Fruit fly (Drosophila melanogaster) whole organism, embryonic: Measurements from ENCODE around the gene Gli.

Experiments
- Ada2b ChIP-seq: fragments of 200-800 bp; sonication (Bioruptor generic); IDR thresholded peaks from 2 replicates; pipeline ENCODE4 v1.3.6; 2022; ENCODE audit warnings: missing biosample characterization, missing genetic modification characterization
- Aef1 ChIP-seq: fragments of 200-800 bp; sonication (Bioruptor generic); IDR thresholded peaks from 3 replicates; pipeline ENCODE4 v1.3.6; 2022; ENCODE audit warnings: missing biosample characterization, missing genetic modification characterization
- Atf3 ChIP-seq: fragments of 200-800 bp; sonication (Bioruptor generic); optimal IDR thresholded peaks from 3 replicates; lab custom pipeline; 2016; ENCODE audit warnings: missing biosample characterization, missing genetic modification characterization
- B-H2 ChIP-seq: fragments of 200-800 bp; sonication (Bioruptor generic); optimal IDR thresholded peaks from 2 replicates; lab custom pipeline; 2018; ENCODE audit warnings: missing biosample characterization, mild to moderate bottlenecking, missing genetic modification characterization
- CG1024 ChIP-seq: fragments of 200-800 bp; sonication (Bioruptor generic); IDR thresholded peaks from 2 replicates; pipeline ENCODE4 v1.3.6; 2022; ENCODE audit warnings: missing biosample characterization, missing genetic modification characterization
- CG10274 ChIP-seq: fragments of 200-800 bp; sonication (Bioruptor generic); optimal IDR thresholded peaks from 3 replicates; lab custom pipeline; 2017; ENCODE audit warnings: missing biosample characterization, mild to moderate bottlenecking, missing genetic modification characterization
- CG10543 ChIP-seq: fragments of 200-800 bp; sonication (Bioruptor generic); optimal IDR thresholded peaks from 3 replicates; lab custom pipeline; 2017; ENCODE audit warnings: missing biosample characterization, mild to moderate bottlenecking, missing genetic modification characterization, moderate library complexity
- CG10654 ChIP-seq: fragments of 200-800 bp; sonication (Bioruptor generic); optimal IDR thresholded peaks from 2 replicates; lab custom pipeline; 2016; ENCODE audit warnings: missing biosample characterization, missing genetic modification characterization
- CG11695 ChIP-seq: fragments of 200-800 bp; sonication (Bioruptor generic); IDR thresholded peaks from 3 replicates; pipeline ENCODE4 v1.3.6; 2022; ENCODE audit warnings: missing biosample characterization, missing genetic modification characterization
- CG11696 ChIP-seq: fragments of 200-800 bp; sonication (Bioruptor generic); IDR thresholded peaks from 2 replicates; pipeline ENCODE4 v1.3.6; 2022; ENCODE audit warnings: missing biosample characterization, missing genetic modification characterization
- CG12219 ChIP-seq: fragments of 200-800 bp; sonication (Bioruptor generic); optimal IDR thresholded peaks from 3 replicates; lab custom pipeline; 2018; ENCODE audit warnings: missing biosample characterization, mild to moderate bottlenecking, missing genetic modification characterization
- CG12659 ChIP-seq: fragments of 200-800 bp; sonication (Bioruptor generic); optimal IDR thresholded peaks from 3 replicates; lab custom pipeline; 2017; ENCODE audit warnings: mild to moderate bottlenecking, missing biosample characterization, missing genetic modification reagents, missing genetic modification characterization
- CG12744 ChIP-seq: fragments of 200-800 bp; sonication (Bioruptor generic); optimal IDR thresholded peaks from 2 replicates; lab custom pipeline; 2016; ENCODE audit warnings: missing biosample characterization, missing genetic modification characterization
- CG13624 ChIP-seq: fragments of 200-800 bp; sonication (Bioruptor generic); optimal IDR thresholded peaks from 2 replicates; lab custom pipeline; 2016; ENCODE audit warnings: missing biosample characterization, missing genetic modification characterization
- CG15601 ChIP-seq: fragments of 200-800 bp; sonication (Bioruptor generic); optimal IDR thresholded peaks from 3 replicates; lab custom pipeline; 2019; ENCODE audit warnings: missing biosample characterization, mild to moderate bottlenecking, missing genetic modification characterization, moderate library complexity
- CG1647 ChIP-seq: fragments of 200-800 bp; sonication (Bioruptor generic); optimal IDR thresholded peaks from 3 replicates; lab custom pipeline; 2016; ENCODE audit warnings: missing biosample characterization, missing genetic modification characterization
- CG17912 ChIP-seq: fragments of 200-800 bp; sonication (Bioruptor generic); optimal IDR thresholded peaks from 2 replicates; lab custom pipeline; 2018; ENCODE audit warnings: missing biosample characterization, mild to moderate bottlenecking, missing genetic modification characterization
- CG32767 ChIP-seq: fragments of 200-800 bp; sonication (Bioruptor generic); IDR thresholded peaks from 2 replicates; pipeline ENCODE4 v1.3.6; 2022; ENCODE audit warnings: missing biosample characterization, missing genetic modification characterization
- CG32772 ChIP-seq: fragments of 200-800 bp; sonication (Bioruptor generic); IDR thresholded peaks from 2 replicates; pipeline ENCODE4 v1.3.6; 2022; ENCODE audit warnings: missing biosample characterization, missing genetic modification characterization
- CG3726 ChIP-seq: fragments of 200-800 bp; sonication (Bioruptor generic); IDR thresholded peaks from 3 replicates; pipeline ENCODE4, ENCODE4 v1.3.6; 2022; ENCODE audit warnings: missing biosample characterization, missing genetic modification characterization
- CG3838 ChIP-seq: fragments of 200-800 bp; sonication (Bioruptor generic); optimal IDR thresholded peaks from 3 replicates; lab custom pipeline; 2016; ENCODE audit warnings: missing biosample characterization, missing genetic modification characterization
- CG5245 ChIP-seq: fragments of 200-800 bp; sonication (Bioruptor generic); optimal IDR thresholded peaks from 3 replicates; lab custom pipeline; 2016; ENCODE audit warnings: missing biosample characterization, missing genetic modification characterization
- CG6683 ChIP-seq: fragments of 200-800 bp; sonication (Bioruptor generic); optimal IDR thresholded peaks from 2 replicates; lab custom pipeline; 2017; ENCODE audit warnings: missing biosample characterization, mild to moderate bottlenecking, missing genetic modification characterization, missing genetic modification reagents
- CG7745 ChIP-seq: fragments of 200-800 bp; sonication (Bioruptor generic); optimal IDR thresholded peaks from 2 replicates; lab custom pipeline; 2018; ENCODE audit warnings: missing biosample characterization, mild to moderate bottlenecking, missing genetic modification characterization, moderate library complexity
- CG8359 ChIP-seq: fragments of 200-800 bp; sonication (Bioruptor generic); optimal IDR thresholded peaks from 2 replicates; lab custom pipeline; 2017; ENCODE audit warnings: missing biosample characterization, mild to moderate bottlenecking, missing genetic modification characterization, borderline replicate concordance
- CG8388 ChIP-seq: fragments of 200-800 bp; sonication (Bioruptor generic); optimal IDR thresholded peaks from 2 replicates; lab custom pipeline; 2019; ENCODE audit warnings: missing biosample characterization, mild to moderate bottlenecking, missing genetic modification characterization, moderate library complexity
- Dip2 ChIP-seq: fragments of 200-800 bp; sonication (Bioruptor generic); IDR thresholded peaks from 2 replicates; pipeline ENCODE4 v1.3.6; 2022; ENCODE audit warnings: missing biosample characterization, missing genetic modification characterization
- Fer3 ChIP-seq: fragments of 200-800 bp; sonication (Bioruptor generic); optimal IDR thresholded peaks from 2 replicates; lab custom pipeline; 2018; ENCODE audit warnings: missing biosample characterization, mild to moderate bottlenecking, missing genetic modification characterization, moderate library complexity
- Hmr ChIP-seq: fragments of 200-800 bp; sonication (Bioruptor generic); optimal IDR thresholded peaks from 3 replicates; lab custom pipeline; 2017; ENCODE audit warnings: mild to moderate bottlenecking, missing biosample characterization, missing genetic modification reagents, missing genetic modification characterization
- Hsf ChIP-seq: fragments of 200-800 bp; sonication (Bioruptor generic); optimal IDR thresholded peaks from 3 replicates; lab custom pipeline; 2016; ENCODE audit warnings: missing biosample characterization, missing genetic modification characterization
- MTF-1 ChIP-seq: fragments of 200-800 bp; sonication (Bioruptor generic); optimal IDR thresholded peaks from 2 replicates; lab custom pipeline; 2018; ENCODE audit warnings: missing biosample characterization, mild to moderate bottlenecking, missing genetic modification characterization, borderline replicate concordance
- NfI ChIP-seq: fragments of 200-800 bp; sonication (Bioruptor generic); optimal IDR thresholded peaks from 3 replicates; lab custom pipeline; 2018; ENCODE audit warnings: missing biosample characterization, mild to moderate bottlenecking, missing genetic modification characterization, moderate library complexity
- Sox100B ChIP-seq: fragments of 200-800 bp; sonication (Bioruptor generic); optimal IDR thresholded peaks from 3 replicates; lab custom pipeline; 2018; ENCODE audit warnings: missing biosample characterization, mild to moderate bottlenecking, missing genetic modification characterization
- Usf ChIP-seq: fragments of 200-800 bp; sonication (Bioruptor generic); optimal IDR thresholded peaks from 2 replicates; lab custom pipeline; 2017; ENCODE audit warnings: missing genotype, missing biosample characterization, missing genetic modification characterization
- bsh ChIP-seq, 2 experiments: fragments of 200-800 bp; sonication (Bioruptor generic); optimal IDR thresholded peaks; 2 replicates each; lab custom pipeline; 2017 to 2018; ENCODE audit warnings: mild to moderate bottlenecking in 2 of 2, missing biosample characterization in 2 of 2, missing genetic modification characterization in 2 of 2, moderate library complexity in 1 of 2
- btn ChIP-seq: fragments of 200-800 bp; sonication (Bioruptor generic); optimal IDR thresholded peaks from 2 replicates; lab custom pipeline; 2016; ENCODE audit warnings: missing biosample characterization, missing genetic modification characterization
- dmrt11E ChIP-seq: fragments of 200-800 bp; sonication (Bioruptor generic); optimal IDR thresholded peaks from 3 replicates; lab custom pipeline; 2018; ENCODE audit warnings: missing biosample characterization, mild to moderate bottlenecking, missing genetic modification characterization, moderate library complexity
- esg ChIP-seq: fragments of 200-800 bp; sonication (Bioruptor generic); conservative IDR thresholded peaks from 2 replicates; pipeline ENCODE4 v1.3.6; 2022; ENCODE audit warnings: missing biosample characterization, missing genetic modification characterization
- lov ChIP-seq, 2 experiments: fragments of 200-800 bp in 1 of 2; fragments of >200 bp in 1 of 2; sonication (Bioruptor generic) in 1 of 2; IDR thresholded peaks in 1 of 2; optimal IDR thresholded peaks in 1 of 2; 2 replicates in 1 of 2; 3 replicates in 1 of 2; pipeline versions ENCODE4 v1.3.6 to Lab custom; 2017 to 2022; ENCODE audit warnings: missing biosample characterization in 1 of 2, missing genetic modification characterization in 1 of 2
- luna ChIP-seq: fragments of 200-800 bp; sonication (Bioruptor generic); optimal IDR thresholded peaks from 2 replicates; lab custom pipeline; 2016; ENCODE audit warnings: missing biosample characterization, missing genetic modification characterization
- prd ChIP-seq, 3 experiments: fragments of >200 bp in 2 of 3; fragments of 200-800 bp in 1 of 3; sonication (Bioruptor generic) in 1 of 3; optimal IDR thresholded peaks in 2 of 3; IDR thresholded peaks in 1 of 3; 2 replicates in 2 of 3; 3 replicates in 1 of 3; pipeline versions ENCODE4 v1.3.6 to Lab custom; 2017 to 2022; ENCODE audit warnings: missing biosample characterization in 1 of 3, missing genetic modification characterization in 1 of 3
- pum ChIP-seq: fragments of 200-800 bp; sonication (Bioruptor generic); optimal IDR thresholded peaks from 2 replicates; lab custom pipeline; 2016; ENCODE audit warnings: missing biosample characterization, missing genetic modification characterization
- slou ChIP-seq: fragments of 200-800 bp; sonication (Bioruptor generic); optimal IDR thresholded peaks from 3 replicates; lab custom pipeline; 2016; ENCODE audit warnings: missing biosample characterization, missing genetic modification characterization
- stwl ChIP-seq: fragments of 200-800 bp; sonication (Bioruptor generic); optimal IDR thresholded peaks from 3 replicates; lab custom pipeline; 2018; ENCODE audit warnings: missing biosample characterization, mild to moderate bottlenecking, missing genetic modification characterization, moderate library complexity
- usp ChIP-seq: fragments of >200 bp; optimal IDR thresholded peaks from 2 replicates; lab custom pipeline; 2017; ENCODE audit warnings: missing biosample characterization, missing genetic modification characterization
- wdn ChIP-seq: fragments of 200-800 bp; sonication (Bioruptor generic); IDR thresholded peaks from 2 replicates; pipeline ENCODE4 v1.3.6; 2022; ENCODE audit warnings: missing biosample characterization, missing genetic modification characterization
- wek ChIP-seq: fragments of 200-800 bp; sonication (Bioruptor generic); optimal IDR thresholded peaks from 3 replicates; lab custom pipeline; 2018; ENCODE audit warnings: missing biosample characterization, mild to moderate bottlenecking, missing genetic modification characterization, moderate library complexity
- yki ChIP-seq: fragments of >200 bp; optimal IDR thresholded peaks from 3 replicates; lab custom pipeline; 2018

Gene Gli

DNA sequence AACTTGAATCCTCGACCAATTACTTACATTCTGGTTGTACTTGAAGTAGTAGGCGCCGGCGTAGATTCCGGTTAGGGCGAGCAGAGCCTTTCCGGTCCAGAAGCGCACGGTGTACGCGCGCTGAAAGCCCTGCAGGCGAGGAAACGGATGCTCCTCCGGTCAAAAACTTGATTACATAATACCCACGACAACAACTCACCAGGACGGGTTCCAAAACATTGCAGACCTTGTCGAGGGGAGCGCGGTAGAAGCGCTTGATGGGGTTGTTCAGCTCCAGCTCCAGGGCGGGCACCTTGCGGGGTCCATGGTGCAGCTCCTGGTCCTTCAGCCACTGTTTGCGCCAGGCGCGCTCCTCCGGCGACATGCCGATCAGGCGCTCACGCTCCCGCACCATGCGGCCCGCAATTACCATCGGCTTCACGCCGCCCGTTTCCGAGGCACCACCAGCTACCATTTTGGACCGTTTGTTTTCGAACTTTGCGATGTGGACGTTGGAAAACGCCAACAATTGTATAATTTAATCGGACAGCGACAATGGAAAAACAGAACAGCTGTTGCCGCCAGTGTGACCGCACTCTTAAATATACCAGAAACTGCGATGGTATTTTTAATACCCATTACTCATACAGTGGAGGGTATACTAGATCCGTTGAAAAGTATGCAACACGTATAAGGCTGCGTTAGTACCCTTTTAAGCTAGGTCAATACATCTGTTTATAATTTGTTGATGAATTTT, 11.9 kb downstream of the Gli start, which contains the start of gene ND-B17 (continued):
- TF ChIP-seq CG10543 (no peak), usp (GFP tag; lab: Kevin White, UChicago) (no peak), CG7745 (tag; lab: Kevin White, UChicago) (no peak), Hmr (no peak), Usf (GFP tag; lab: Kevin White, UChicago) (no peak), btn (GFP tag; lab: Kevin White, UChicago) (no peak), B-H2 (GFP tag; lab: Kevin White, UChicago) (peak; percentile 36), Dip2 (no peak), Hsf (GFP tag; lab: Kevin White, UChicago) (peak; percentile 52), CG11695 (GFP tag; lab: Robert Waterston, UW) (no peak), dmrt11E (tag; lab: Kevin White, UChicago) (peak; percentile 34), wek (GFP tag; lab: Kevin White, UChicago) (no peak), pum (GFP tag; lab: Kevin White, UChicago) (peak; percentile 70), slou (GFP tag; lab: Kevin White, UChicago) (peak; percentile 28), CG17912 (GFP tag; lab: Kevin White, UChicago) (peak; percentile 11), CG15601 (peak; percentile 17), NfI (GFP tag; lab: Kevin White, UChicago) (no peak), yki (no peak), CG5245 (GFP tag; lab: Kevin White, UChicago) (no peak), CG3838 (GFP tag; lab: Kevin White, UChicago) (no peak), esg (GFP tag; lab: Robert Waterston, UW) (peak; percentile 55; the same call in 1 of the 2 replicates), Fer3 (tag; lab: Kevin White, UChicago) (no peak), CG12659 (GFP tag; lab: Kevin White, UChicago) (peak; percentile 36), CG8359 (GFP tag; lab: Kevin White, UChicago) (no peak), Ada2b (GFP tag; lab: Robert Waterston, UW) (peak; percentile 27; the same call in 1 of the 2 replicates), lov (optimal IDR thresholded peaks at IDR 0.05; lab: Kevin White, UChicago) (no peak), lov (GFP tag; IDR thresholded peaks at IDR 0.05; lab: Robert Waterston, UW) (no peak), Atf3 (peak; percentile 35), CG12219 (GFP tag; lab: Kevin White, UChicago) (no peak), luna (GFP tag; lab: Kevin White, UChicago) (no peak), CG8388 (GFP tag; lab: Kevin White, UChicago) (no peak), prd (optimal IDR thresholded peaks at IDR 0.05; lab: Kevin White, UChicago) (no peak), prd (GFP tag; IDR thresholded peaks at IDR 0.05; lab: Robert Waterston, UW) (no peak; the same call in 2 of the 3 replicates), wdn (GFP tag; lab: Robert Waterston, UW) (0 out of 2 replicates have a peak, but pooled peaks have one; percentile 11), CG13624 (peak; percentile 35), Aef1 (peak; percentile 30; the same call in 1 of the 3 replicates), CG32772 (no peak), CG1647 (GFP tag; lab: Kevin White, UChicago) (no peak), MTF-1 (GFP tag; lab: Kevin White, UChicago) (no peak), CG1024 (GFP tag; lab: Robert Waterston, UW) (peak; percentile 39; the same call in 1 of the 2 replicates), bsh (GFP tag; optimal IDR thresholded peaks at IDR 0.05; lab: Kevin White, UChicago) (peak in 1 of 2 experiments; percentile 31), CG32767 (GFP tag; lab: Robert Waterston, UW) (0 out of 2 replicates have a peak, but pooled peaks have one; percentile 31), CG11696 (GFP tag; lab: Robert Waterston, UW) (no peak), CG6683 (GFP tag; lab: Kevin White, UChicago) (no peak), Sox100B (GFP tag; lab: Kevin White, UChicago) (no peak), CG12744 (GFP tag; lab: Kevin White, UChicago) (no peak), stwl (tag; lab: Kevin White, UChicago) (peak; percentile 35), CG10274 (GFP tag; lab: Kevin White, UChicago) (no peak), CG3726 (0 out of 3 replicates have a peak, but pooled peaks have one; percentile 41), CG10654 (no peak)
